Worm (Caenorhabditis elegans) whole organism, mixed stage, embryonic: ENCODE results near the gene F27C8.3.
A peak's percentile ranks its signal among the peaks of the same experiment; 100 is the strongest.

Source experiments
- M03D4.4 ChIP-seq: sonication (generic microtip); optimal IDR thresholded peaks from 2 replicates; lab custom pipeline; 2017; ENCODE audit warnings: mild to moderate bottlenecking, missing genetic modification characterization, missing compliant biosample characterization
- bed-3 ChIP-seq: fragments of 200-800 bp; sonication (Bioruptor generic); optimal IDR thresholded peaks from 3 replicates; lab custom pipeline; 2018; ENCODE audit warnings: mild to moderate bottlenecking, missing genetic modification characterization, moderate library complexity, missing compliant biosample characterization
- blmp-1 ChIP-seq: fragments of 150-350 bp; optimal IDR thresholded peaks from 2 replicates; lab custom pipeline; 2014; ENCODE audit warnings: missing biosample characterization, missing genetic modification characterization
- ceh-39 ChIP-seq: fragments of 150-350 bp; optimal IDR thresholded peaks from 2 replicates; lab custom pipeline; 2014; ENCODE audit warnings: missing biosample characterization, missing genetic modification characterization
- ceh-43 ChIP-seq: fragments of 200-800 bp; sonication (Bioruptor generic); optimal IDR thresholded peaks from 2 replicates; lab custom pipeline; 2018; ENCODE audit warnings: mild to moderate bottlenecking, missing genetic modification characterization, moderate library complexity, missing compliant biosample characterization
- ceh-83 ChIP-seq: fragments of 200-800 bp; sonication (Bioruptor generic); optimal IDR thresholded peaks from 2 replicates; lab custom pipeline; 2018; ENCODE audit warnings: mild to moderate bottlenecking, missing genetic modification characterization, missing compliant biosample characterization
- ces-1 ChIP-seq: fragments of 150-350 bp; optimal IDR thresholded peaks from 2 replicates; lab custom pipeline; 2014; ENCODE audit warnings: missing biosample characterization, missing genetic modification reagents, missing genetic modification characterization
- cnd-1 ChIP-seq: fragments of 200-800 bp; sonication (Bioruptor generic); optimal IDR thresholded peaks from 2 replicates; lab custom pipeline; 2018; ENCODE audit warnings: mild to moderate bottlenecking, missing genetic modification characterization, missing compliant biosample characterization
- drap-1 ChIP-seq: fragments of 200-800 bp; sonication (Bioruptor generic); optimal IDR thresholded peaks from 3 replicates; lab custom pipeline; 2018; ENCODE audit warnings: mild to moderate bottlenecking, missing genetic modification characterization, missing compliant biosample characterization
- elt-1 ChIP-seq: sonication (generic microtip); optimal IDR thresholded peaks from 2 replicates; lab custom pipeline; 2017; ENCODE audit warnings: missing genetic modification characterization, mild to moderate bottlenecking, missing compliant biosample characterization, antibody characterized with exemption, moderate library complexity, borderline replicate concordance; ENCODE audit not compliant: insufficient read depth
- elt-3 ChIP-seq: fragments of 150-350 bp; optimal IDR thresholded peaks from 2 replicates; lab custom pipeline; 2014; ENCODE audit warnings: missing biosample characterization, missing genetic modification characterization
- flh-1 ChIP-seq: fragments of 200-800 bp; sonication (Bioruptor generic); optimal IDR thresholded peaks from 2 replicates; lab custom pipeline; 2018; ENCODE audit warnings: mild to moderate bottlenecking, missing genetic modification characterization, moderate library complexity, missing compliant biosample characterization
- ham-2 ChIP-seq: fragments of 200-800 bp; sonication (Bioruptor generic); optimal IDR thresholded peaks from 2 replicates; lab custom pipeline; 2018; ENCODE audit warnings: mild to moderate bottlenecking, missing genetic modification characterization, missing compliant biosample characterization
- lin-13 ChIP-seq: fragments of 150-350 bp; optimal IDR thresholded peaks from 2 replicates; lab custom pipeline; 2014; ENCODE audit warnings: missing biosample characterization, missing genetic modification characterization
- lin-32 ChIP-seq: fragments of 200-800 bp; sonication (Bioruptor generic); optimal IDR thresholded peaks from 2 replicates; lab custom pipeline; 2018; ENCODE audit warnings: mild to moderate bottlenecking, missing genetic modification characterization, missing compliant biosample characterization
- lsy-2 ChIP-seq: fragments of 150-350 bp; optimal IDR thresholded peaks from 2 replicates; lab custom pipeline; 2014; ENCODE audit warnings: missing biosample characterization, missing genetic modification characterization
- mab-5 ChIP-seq: fragments of 150-350 bp; optimal IDR thresholded peaks from 2 replicates; lab custom pipeline; 2014; ENCODE audit warnings: missing biosample characterization, missing genetic modification characterization
- mep-1 ChIP-seq: fragments of 150-350 bp; optimal IDR thresholded peaks from 2 replicates; lab custom pipeline; 2017; ENCODE audit warnings: missing biosample characterization, missing genetic modification reagents, missing genetic modification characterization, inconsistent platforms
- mls-2 ChIP-seq: sonication (generic microtip); optimal IDR thresholded peaks from 2 replicates; lab custom pipeline; 2016; ENCODE audit warnings: mild to moderate bottlenecking, missing genetic modification characterization, moderate library complexity, missing compliant biosample characterization
- nhr-12 ChIP-seq: fragments of 150-350 bp; optimal IDR thresholded peaks from 2 replicates; lab custom pipeline; 2014; ENCODE audit warnings: missing biosample characterization, missing genetic modification characterization
- nhr-2 ChIP-seq: fragments of 150-350 bp; optimal IDR thresholded peaks from 2 replicates; lab custom pipeline; 2014; ENCODE audit warnings: missing biosample characterization, missing genetic modification characterization
- nhr-237 ChIP-seq: fragments of 150-350 bp; optimal IDR thresholded peaks from 2 replicates; lab custom pipeline; 2014; ENCODE audit warnings: missing biosample characterization, missing genetic modification characterization
- nhr-76 ChIP-seq: sonication (generic microtip); optimal IDR thresholded peaks from 2 replicates; lab custom pipeline; 2017; ENCODE audit warnings: missing biosample characterization, missing genetic modification characterization
- pha-4 ChIP-seq: fragments of 150-350 bp; optimal IDR thresholded peaks from 2 replicates; lab custom pipeline; 2018; ENCODE audit warnings: missing biosample characterization, missing genetic modification reagents, missing genetic modification characterization
- sem-2 ChIP-seq: fragments of 200-800 bp; sonication (Bioruptor generic); optimal IDR thresholded peaks from 2 replicates; lab custom pipeline; 2018; ENCODE audit warnings: mild to moderate bottlenecking, missing genetic modification characterization, missing compliant biosample characterization
- snpc-4 ChIP-seq: fragments of 150-350 bp; optimal IDR thresholded peaks from 2 replicates; lab custom pipeline; 2014; ENCODE audit warnings: missing biosample characterization, missing genetic modification characterization
- sptf-1 ChIP-seq: sonication (generic microtip); optimal IDR thresholded peaks from 2 replicates; lab custom pipeline; 2017; ENCODE audit warnings: mild to moderate bottlenecking, missing genetic modification characterization, moderate library complexity, missing compliant biosample characterization
- tbx-8 ChIP-seq: fragments of 200-800 bp; sonication (Bioruptor generic); optimal IDR thresholded peaks from 2 replicates; lab custom pipeline; 2018; ENCODE audit warnings: mild to moderate bottlenecking, missing genetic modification characterization, moderate library complexity, missing compliant biosample characterization
- unc-120 ChIP-seq: sonication (generic microtip); optimal IDR thresholded peaks from 2 replicates; lab custom pipeline; 2017; ENCODE audit warnings: missing genetic modification characterization, missing compliant biosample characterization; ENCODE audit not compliant: poor library complexity, severe bottlenecking
- unc-39 ChIP-seq: fragments of 150-350 bp; optimal IDR thresholded peaks from 2 replicates; lab custom pipeline; 2014; ENCODE audit warnings: missing biosample characterization, missing genetic modification characterization
- unc-62 ChIP-seq: fragments of 150-350 bp; optimal IDR thresholded peaks from 2 replicates; lab custom pipeline; 2014; ENCODE audit warnings: missing biosample characterization, missing genetic modification reagents, missing genetic modification characterization
- zip-8 ChIP-seq: fragments of 150-350 bp; optimal IDR thresholded peaks from 2 replicates; lab custom pipeline; 2014; ENCODE audit warnings: missing biosample characterization, missing genetic modification characterization
- ztf-11 ChIP-seq: fragments of 150-350 bp; optimal IDR thresholded peaks from 2 replicates; lab custom pipeline; 2014; ENCODE audit warnings: missing biosample characterization, missing genetic modification characterization

F27C8.3 gene

ce11 chrIV:9624275-9624674, 28.6 kb upstream of the F27C8.3 start, which contains the start of gene W09C2.8:
TSS of gene W09C2.8 (minus strand) at chrIV:9624375.
- TF ChIP-seq tbx-8: no peak
- no peak for TF ChIP-seq sptf-1 (tag; lab: Kevin White, UChicago)
- no peak for TF ChIP-seq ceh-83
- TF ChIP-seq drap-1 (GFP tag; lab: Kevin White, UChicago): no peak
- no peak for TF ChIP-seq lin-32 (GFP tag; lab: Kevin White, UChicago)
- TF ChIP-seq ceh-43 (GFP tag; lab: Kevin White, UChicago): no peak
- TF ChIP-seq nhr-76 (tag; lab: Kevin White, UChicago): no peak
- no peak for TF ChIP-seq nhr-237 (tag; lab: Kevin White, UChicago)
- no peak for TF ChIP-seq bed-3 (GFP tag; lab: Kevin White, UChicago)
- no peak for TF ChIP-seq sem-2
- TF ChIP-seq unc-39 (tag; lab: Kevin White, UChicago): no peak
- TF ChIP-seq ham-2 (GFP tag; lab: Kevin White, UChicago): no peak
- TF ChIP-seq flh-1 (GFP tag; lab: Kevin White, UChicago): no peak

- TF ChIP-seq sem-2: no peak
- TF ChIP-seq blmp-1: no peak
- no peak for TF ChIP-seq elt-3
- TF ChIP-seq lsy-2 (tag; lab: Kevin White, UChicago): no peak
Observed at ce11 chrIV:9623269-9623668, 27.6 kb upstream of the F27C8.3 start, which contains the start of gene W09C2.9. TSS of gene W09C2.9 (minus strand) at chrIV:9623369.

DNA sequence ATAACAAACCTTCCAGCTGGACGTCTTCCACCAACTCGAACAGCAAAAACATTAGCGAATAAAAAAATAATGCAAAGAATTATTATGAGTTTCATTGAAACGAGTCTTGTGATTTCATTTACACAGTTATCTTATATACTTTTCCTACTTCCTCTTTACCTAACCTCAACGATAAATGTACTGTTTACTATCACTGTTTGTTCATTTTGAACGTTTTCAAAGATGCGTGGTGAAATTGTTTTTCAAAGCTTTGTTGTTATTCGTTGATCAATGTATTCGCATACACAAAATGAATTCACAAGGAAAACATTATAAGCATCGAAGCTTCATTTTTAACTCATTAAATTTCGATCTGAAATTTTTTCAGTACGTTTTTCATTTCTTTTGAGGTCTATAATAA, 26.6 kb upstream of the F27C8.3 start, which contains the start of gene W09C2.7:
Gene W09C2.7 (minus strand): TSS at position 101 of the 400 bp plus-strand sequence.
- TF ChIP-seq sem-2 (no peak), nhr-12 (tag; lab: Kevin White, UChicago) (no peak), tbx-8 (no peak), ztf-11 (tag; lab: Kevin White, UChicago) (no peak), pha-4 (no peak), flh-1 (GFP tag; lab: Kevin White, UChicago) (no peak), elt-3 (no peak), M03D4.4 (tag; lab: Kevin White, UChicago) (no peak), cnd-1 (no peak), sptf-1 (tag; lab: Kevin White, UChicago) (no peak), unc-120 (no peak), snpc-4 (no peak), ceh-39 (tag; lab: Kevin White, UChicago) (no peak), mep-1 (tag; lab: Kevin White, UChicago) (no peak)

DNA sequence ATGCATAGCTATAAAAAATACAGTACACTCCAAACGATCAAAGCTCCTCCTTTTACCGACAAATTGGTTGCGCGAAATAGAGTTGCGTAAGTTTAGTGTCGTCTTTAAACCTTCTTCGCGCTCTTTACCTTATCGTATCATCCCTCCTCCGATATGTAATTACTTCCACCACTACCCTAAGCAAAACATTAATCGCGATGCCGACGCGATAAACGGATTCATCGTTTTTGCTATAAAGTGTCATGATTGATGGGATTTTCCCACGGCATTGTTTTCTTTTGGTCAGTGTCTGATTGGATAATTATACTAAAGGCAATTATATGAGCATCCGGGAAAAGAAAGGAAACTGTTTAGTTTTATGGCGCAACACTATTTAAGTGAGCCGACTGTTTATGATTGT, 23.2 kb upstream of the F27C8.3 start:
- TF ChIP-seq elt-3: no peak
- TF ChIP-seq ceh-43 (GFP tag; lab: Kevin White, UChicago): peak; percentile 30
- TF ChIP-seq unc-39 (tag; lab: Kevin White, UChicago): no peak
- TF ChIP-seq ces-1 (GFP tag; lab: Kevin White, UChicago): no peak
- no peak for TF ChIP-seq blmp-1
- TF ChIP-seq sptf-1 (tag; lab: Kevin White, UChicago): no peak
- no peak for TF ChIP-seq mab-5 (tag; lab: Kevin White, UChicago)
- TF ChIP-seq elt-1: peak; percentile 99
- no peak for TF ChIP-seq pha-4
- no peak for TF ChIP-seq nhr-76 (tag; lab: Kevin White, UChicago)
- no peak for TF ChIP-seq ham-2 (GFP tag; lab: Kevin White, UChicago)
- TF ChIP-seq M03D4.4 (tag; lab: Kevin White, UChicago): no peak
- no peak for TF ChIP-seq cnd-1
- TF ChIP-seq ztf-11 (tag; lab: Kevin White, UChicago): no peak
- TF ChIP-seq mls-2 (tag; lab: Kevin White, UChicago): no peak
- TF ChIP-seq snpc-4: no peak
- no peak for TF ChIP-seq ceh-83
- no peak for TF ChIP-seq tbx-8
- TF ChIP-seq nhr-2 (tag; lab: Kevin White, UChicago): peak; percentile 27
- no peak for TF ChIP-seq mep-1 (tag; lab: Kevin White, UChicago)
- TF ChIP-seq nhr-12 (tag; lab: Kevin White, UChicago): no peak
- TF ChIP-seq zip-8: no peak
- TF ChIP-seq drap-1 (GFP tag; lab: Kevin White, UChicago): no peak
- TF ChIP-seq unc-62 (GFP tag; lab: Kevin White, UChicago): peak; percentile 9
- TF ChIP-seq nhr-237 (tag; lab: Kevin White, UChicago): no peak
- TF ChIP-seq bed-3 (GFP tag; lab: Kevin White, UChicago): no peak
- TF ChIP-seq lin-13 (tag; lab: Kevin White, UChicago): no peak
- TF ChIP-seq flh-1 (GFP tag; lab: Kevin White, UChicago): no peak
- TF ChIP-seq unc-120: no peak
- TF ChIP-seq ceh-39 (tag; lab: Kevin White, UChicago): no peak
- TF ChIP-seq, all 35 proteins: peak for 4
